Fruit fly (Drosophila melanogaster): ENCODE data around the gene Syt12.

Syt12 gene

dm6 chrX:13395020-13395419 is 36.0 kb downstream of the Syt12 start:
- no peak for TF ChIP-seq dl (GFP tag; optimal IDR thresholded peaks at IDR 0.05; ENCODE audit: insufficient read depth in 1 of 2, partially characterized antibody in 2 of 2)
- TF ChIP-seq CG32264 (GFP tag; optimal IDR thresholded peaks at IDR 0.05), result no peak
- TF ChIP-seq Dfd (GFP tag; optimal IDR thresholded peaks at IDR 0.05), result no peak
- TF ChIP-seq Jra (GFP tag; optimal IDR thresholded peaks at IDR 0.05), result no peak
- TF ChIP-seq brk (GFP tag; optimal IDR thresholded peaks at IDR 0.05), result no peak
- TF ChIP-seq Mio (GFP tag; optimal IDR thresholded peaks at IDR 0.05), result no peak
- TF ChIP-seq rgr (GFP tag; optimal IDR thresholded peaks at IDR 0.05), result no peak
- no peak for TF ChIP-seq Dif (GFP tag; optimal IDR thresholded peaks at IDR 0.05; ENCODE audit: partially characterized antibody)
- TF ChIP-seq CrebA (GFP tag; optimal IDR thresholded peaks at IDR 0.05; ENCODE audit: borderline replicate concordance), result no peak
- no peak for TF ChIP-seq psq (GFP tag; optimal IDR thresholded peaks at IDR 0.05)
- no peak for TF ChIP-seq usp (GFP tag; optimal IDR thresholded peaks at IDR 0.05)
- TF ChIP-seq sage (GFP tag; optimal IDR thresholded peaks at IDR 0.05), result no peak
- no peak for TF ChIP-seq Abd-B (GFP tag; optimal IDR thresholded peaks at IDR 0.05)
- no peak for TF ChIP-seq Hnf4 (GFP tag; optimal IDR thresholded peaks at IDR 0.05)
- TF ChIP-seq Rel (GFP tag; optimal IDR thresholded peaks at IDR 0.05), result no peak
- TF ChIP-seq Rel (tag; optimal IDR thresholded peaks at IDR 0.05), result no peak
- no peak for TF ChIP-seq pan (optimal IDR thresholded peaks at IDR 0.05)
- no peak for TF ChIP-seq Myc (optimal IDR thresholded peaks at IDR 0.05)
- TF ChIP-seq woc (GFP tag; optimal IDR thresholded peaks at IDR 0.05), result no peak
- TF ChIP-seq GATAd (GFP tag; optimal IDR thresholded peaks at IDR 0.05), result no peak

- TF ChIP-seq Myc (optimal IDR thresholded peaks at IDR 0.05), result no peak
- TF ChIP-seq OdsH (GFP tag; optimal IDR thresholded peaks at IDR 0.05), result no peak
- no peak for TF ChIP-seq Sp1 (GFP tag; optimal IDR thresholded peaks at IDR 0.05)
- TF ChIP-seq Dfd (GFP tag; optimal IDR thresholded peaks at IDR 0.05), result no peak
- TF ChIP-seq jim (GFP tag; optimal IDR thresholded peaks at IDR 0.05), result peak; percentile 88
- TF ChIP-seq Jra (GFP tag; optimal IDR thresholded peaks at IDR 0.05), result no peak
- TF ChIP-seq Rel (GFP tag; optimal IDR thresholded peaks at IDR 0.05), result no peak
- TF ChIP-seq Rel (tag; optimal IDR thresholded peaks at IDR 0.05), result peak; percentile 92
- no peak for TF ChIP-seq CG9705 (GFP tag; optimal IDR thresholded peaks at IDR 0.05)
- TF ChIP-seq sage (GFP tag; optimal IDR thresholded peaks at IDR 0.05), result no peak
- no peak for TF ChIP-seq br (GFP tag; optimal IDR thresholded peaks at IDR 0.05)
These were observed 36.9 kb downstream of the Syt12 start for dm6 chrX:13395988-13396377.

dm6 chrX:13396378-13397099 is 37.5 kb downstream of the Syt12 start, which contains the start of gene Bcat:
Gene Bcat (plus strand): TSS chrX:13396899.
- TF ChIP-seq br (GFP tag; optimal IDR thresholded peaks at IDR 0.05) (peak; percentile 40), sage (GFP tag; optimal IDR thresholded peaks at IDR 0.05) (no peak), psq (GFP tag; optimal IDR thresholded peaks at IDR 0.05) (peak; percentile 71), HLH106 (tag; optimal IDR thresholded peaks at IDR 0.05) (peak; percentile 80), Rel (GFP tag; optimal IDR thresholded peaks at IDR 0.05) (no peak), Rel (tag; optimal IDR thresholded peaks at IDR 0.05) (peak; percentile 52), dl (GFP tag; optimal IDR thresholded peaks at IDR 0.05; ENCODE audit: insufficient read depth in 1 of 2, partially characterized antibody in 2 of 2) (peak; percentile 2 to 20), Dif (GFP tag; optimal IDR thresholded peaks at IDR 0.05; ENCODE audit: partially characterized antibody) (peak; percentile 58), fru (GFP tag; optimal IDR thresholded peaks at IDR 0.05) (peak; percentile 57), Jra (GFP tag; optimal IDR thresholded peaks at IDR 0.05) (no peak), Dfd (GFP tag; optimal IDR thresholded peaks at IDR 0.05) (no peak), lola (GFP tag; optimal IDR thresholded peaks at IDR 0.05) (no peak), N (GFP tag; optimal IDR thresholded peaks at IDR 0.05) (no peak), dmrt93B (GFP tag; optimal IDR thresholded peaks at IDR 0.05) (peak; percentile 82), ey (GFP tag; optimal IDR thresholded peaks at IDR 0.05) (peak; percentile 36), CrebA (GFP tag; optimal IDR thresholded peaks at IDR 0.05; ENCODE audit: borderline replicate concordance) (no peak), foxo (GFP tag; optimal IDR thresholded peaks at IDR 0.05) (peak in 1 of 2 experiments; percentile 74), pan (optimal IDR thresholded peaks at IDR 0.05) (no peak), Vsx2 (GFP tag; optimal IDR thresholded peaks at IDR 0.05; ENCODE audit: partially characterized antibody) (no peak), brk (GFP tag; optimal IDR thresholded peaks at IDR 0.05) (no peak), Sp1 (GFP tag; optimal IDR thresholded peaks at IDR 0.05) (peak; percentile 85), h (GFP tag; optimal IDR thresholded peaks at IDR 0.05) (peak; percentile 32), tai (GFP tag; optimal IDR thresholded peaks at IDR 0.05) (no peak), GATAd (GFP tag; optimal IDR thresholded peaks at IDR 0.05) (no peak), Mio (GFP tag; optimal IDR thresholded peaks at IDR 0.05) (no peak), CG9705 (GFP tag; optimal IDR thresholded peaks at IDR 0.05) (peak; percentile 43), Hnf4 (GFP tag; optimal IDR thresholded peaks at IDR 0.05) (peak; percentile 15), rgr (GFP tag; optimal IDR thresholded peaks at IDR 0.05) (peak; percentile 43), Abd-B (GFP tag; optimal IDR thresholded peaks at IDR 0.05) (no peak), Myc (optimal IDR thresholded peaks at IDR 0.05) (no peak), Hr83 (GFP tag; optimal IDR thresholded peaks at IDR 0.05; ENCODE audit: poor library complexity, severe bottlenecking) (no peak), jim (GFP tag; optimal IDR thresholded peaks at IDR 0.05) (no peak), woc (GFP tag; optimal IDR thresholded peaks at IDR 0.05) (peak; percentile 26), CG32264 (GFP tag; optimal IDR thresholded peaks at IDR 0.05) (no peak), usp (GFP tag; optimal IDR thresholded peaks at IDR 0.05) (no peak), sv (GFP tag; optimal IDR thresholded peaks at IDR 0.05) (peak; percentile 46), dsf (GFP tag; optimal IDR thresholded peaks at IDR 0.05; ENCODE audit: borderline replicate concordance) (no peak), Hr78 (GFP tag; optimal IDR thresholded peaks at IDR 0.05) (no peak), OdsH (GFP tag; optimal IDR thresholded peaks at IDR 0.05) (peak; percentile 56)

Data from whole organism, wandering third instar larva.